Worm (Caenorhabditis elegans): ENCODE results near the gene C01G12.13.
A peak's percentile ranks its signal among the peaks of the same experiment; 100 is the strongest.

C01G12.13 gene

ce11 chrII:14599284-14599862, 22.8 kb downstream of the C01G12.13 start:
- TF ChIP-seq elt-2 (tag; optimal IDR thresholded peaks at IDR 0.05) = no peak
- peak; percentile 6 for TF ChIP-seq mep-1 (tag; optimal IDR thresholded peaks at IDR 0.05)

ce11 chrII:14599933-14600630, 23.6 kb downstream of the C01G12.13 start:
- TF ChIP-seq xbp-1 (tag; optimal IDR thresholded peaks at IDR 0.05) (no peak), mep-1 (tag; optimal IDR thresholded peaks at IDR 0.05) (peak; percentile 31), ceh-63 (GFP tag; optimal IDR thresholded peaks at IDR 0.05) (no peak), efl-3 (GFP tag; optimal IDR thresholded peaks at IDR 0.05) (no peak), fkh-8 (tag; optimal IDR thresholded peaks at IDR 0.05) (no peak), sptf-1 (tag; optimal IDR thresholded peaks at IDR 0.05) (no peak), fkh-10 (GFP tag; optimal IDR thresholded peaks at IDR 0.05) (no peak), dsc-1 (tag; optimal IDR thresholded peaks at IDR 0.05) (no peak), fkh-4 (tag; optimal IDR thresholded peaks at IDR 0.05; ENCODE audit: borderline replicate concordance) (no peak), nhr-90 (tag; optimal IDR thresholded peaks at IDR 0.05; ENCODE audit: poor library complexity) (peak; percentile 48), unc-30 (tag; optimal IDR thresholded peaks at IDR 0.05) (no peak), grh-1 (GFP tag; IDR thresholded peaks at IDR 0.05) (no peak), lin-14 (GFP tag; optimal IDR thresholded peaks at IDR 0.05) (peak; percentile 69), sox-4 (tag; optimal IDR thresholded peaks at IDR 0.05) (no peak), ceh-82 (tag; optimal IDR thresholded peaks at IDR 0.05) (no peak), isw-1 (GFP tag; IDR thresholded peaks at IDR 0.05) (no peak), lir-3 (tag; optimal IDR thresholded peaks at IDR 0.05; ENCODE audit: poor library complexity) (no peak), ces-1 (GFP tag; optimal IDR thresholded peaks at IDR 0.05) (no peak), pag-3 (tag; optimal IDR thresholded peaks at IDR 0.05; ENCODE audit: borderline replicate concordance, insufficient read depth) (no peak), snpc-4 (tag; optimal IDR thresholded peaks at IDR 0.05) (no peak), egl-27 (tag; optimal IDR thresholded peaks at IDR 0.05) (no peak), rnt-1 (tag; optimal IDR thresholded peaks at IDR 0.05) (no peak), vab-15 (tag; optimal IDR thresholded peaks at IDR 0.05) (no peak), nhr-84 (tag; optimal IDR thresholded peaks at IDR 0.05) (no peak), lin-39 (tag; optimal IDR thresholded peaks at IDR 0.05) (no peak), ceh-88 (GFP tag; IDR thresholded peaks at IDR 0.05) (no peak; the same call in 1 of the 2 replicates), ama-1 (optimal IDR thresholded peaks at IDR 0.05) (peak; percentile 22), C16A3.4 (tag; optimal IDR thresholded peaks at IDR 0.05) (peak; percentile 18), nhr-71 (tag; optimal IDR thresholded peaks at IDR 0.05) (peak; percentile 41), unc-98 (GFP tag; IDR thresholded peaks at IDR 0.05) (no peak), F16B12.6 (tag; optimal IDR thresholded peaks at IDR 0.05) (no peak), fos-1 (tag; optimal IDR thresholded peaks at IDR 0.05) (no peak), unc-86 (tag; optimal IDR thresholded peaks at IDR 0.05) (no peak), sup-37 (GFP tag; optimal IDR thresholded peaks at IDR 0.05) (peak; percentile 0), nhr-11 (tag; optimal IDR thresholded peaks at IDR 0.05) (no peak), efl-1 (optimal IDR thresholded peaks at IDR 0.05) (no peak), efl-1 (GFP tag; optimal IDR thresholded peaks at IDR 0.05 in 1 of 2) (no peak), blmp-1 (tag; optimal IDR thresholded peaks at IDR 0.05) (peak; percentile 46), ztf-11 (tag; optimal IDR thresholded peaks at IDR 0.05) (no peak), elt-2 (tag; optimal IDR thresholded peaks at IDR 0.05) (peak; percentile 7), mdl-1 (tag; optimal IDR thresholded peaks at IDR 0.05) (no peak), ceh-8 (GFP tag; optimal IDR thresholded peaks at IDR 0.05) (no peak), unc-62 (GFP tag; optimal IDR thresholded peaks at IDR 0.05) (no peak), pqm-1 (tag; optimal IDR thresholded peaks at IDR 0.05) (no peak), pax-3 (tag; optimal IDR thresholded peaks at IDR 0.05) (no peak), ets-5 (GFP tag; IDR thresholded peaks at IDR 0.05) (no peak), dpl-1 (GFP tag; optimal IDR thresholded peaks at IDR 0.05) (no peak), nhr-20 (tag; optimal IDR thresholded peaks at IDR 0.05) (peak; percentile 61), C04F5.9 (tag; optimal IDR thresholded peaks at IDR 0.05) (no peak)

All from whole organism, L1 larva.